Fruit fly (Drosophila melanogaster): ENCODE data around the gene Ets21C.

The Ets21C gene

DNA sequence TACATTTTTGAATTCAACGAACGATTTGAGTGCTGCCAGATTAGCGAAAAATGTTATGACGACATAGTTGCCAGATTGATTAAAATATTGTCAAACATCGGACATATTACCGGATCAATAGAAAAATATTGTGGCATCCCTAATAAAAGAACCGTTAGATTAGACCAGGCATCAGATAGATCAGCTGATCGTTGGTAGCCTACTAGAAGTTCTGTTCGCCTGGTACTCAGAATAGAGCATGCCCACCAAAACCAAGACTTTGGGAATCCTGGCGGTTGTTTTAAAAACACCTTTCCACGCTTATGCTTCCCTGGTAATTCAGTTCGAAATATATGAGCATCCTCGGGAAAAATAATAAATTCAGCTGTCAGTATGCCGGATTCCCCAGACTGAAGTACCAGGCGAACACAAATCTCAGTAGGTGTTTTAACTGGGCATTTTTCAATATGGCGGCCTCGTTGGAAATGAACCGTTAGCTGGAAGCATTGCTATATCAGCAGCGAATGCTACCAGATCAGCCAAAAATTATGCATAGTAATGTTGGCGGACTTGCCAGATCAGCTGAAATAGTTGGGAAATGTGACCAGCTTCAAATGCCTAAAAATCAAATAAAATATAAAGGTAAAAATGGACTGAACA lies 12.0 kb downstream of the Ets21C start (continued):
- TF ChIP-seq Xbp1 (GFP tag; optimal IDR thresholded peaks at IDR 0.05) (peak; percentile 25), CG30431 (GFP tag; optimal IDR thresholded peaks at IDR 0.05) (no peak), CG3847 (GFP tag; IDR thresholded peaks at IDR 0.05) (peak; percentile 89), CG17568 (GFP tag; optimal IDR thresholded peaks at IDR 0.05) (no peak), CG15479 (GFP tag; optimal IDR thresholded peaks at IDR 0.05) (no peak), CG12219 (GFP tag; optimal IDR thresholded peaks at IDR 0.05) (peak; percentile 30), CG9437 (GFP tag; optimal IDR thresholded peaks at IDR 0.05) (no peak), dati (GFP tag; IDR thresholded peaks at IDR 0.05) (no peak), Hsf (GFP tag; optimal IDR thresholded peaks at IDR 0.05) (no peak), Ets97D (GFP tag; optimal IDR thresholded peaks at IDR 0.05) (peak; percentile 82), CG1832 (GFP tag; optimal IDR thresholded peaks at IDR 0.05) (no peak), CG15514 (GFP tag; optimal IDR thresholded peaks at IDR 0.05) (peak; percentile 29), pum (GFP tag; optimal IDR thresholded peaks at IDR 0.05) (no peak), Six4 (GFP tag; optimal IDR thresholded peaks at IDR 0.05) (no peak), dm (GFP tag; optimal IDR thresholded peaks at IDR 0.05) (peak; percentile 63), Asciz (GFP tag; optimal IDR thresholded peaks at IDR 0.05) (no peak), dan (GFP tag; IDR thresholded peaks at IDR 0.05) (no peak), gsb (GFP tag; IDR thresholded peaks at IDR 0.05) (no peak)

DNA sequence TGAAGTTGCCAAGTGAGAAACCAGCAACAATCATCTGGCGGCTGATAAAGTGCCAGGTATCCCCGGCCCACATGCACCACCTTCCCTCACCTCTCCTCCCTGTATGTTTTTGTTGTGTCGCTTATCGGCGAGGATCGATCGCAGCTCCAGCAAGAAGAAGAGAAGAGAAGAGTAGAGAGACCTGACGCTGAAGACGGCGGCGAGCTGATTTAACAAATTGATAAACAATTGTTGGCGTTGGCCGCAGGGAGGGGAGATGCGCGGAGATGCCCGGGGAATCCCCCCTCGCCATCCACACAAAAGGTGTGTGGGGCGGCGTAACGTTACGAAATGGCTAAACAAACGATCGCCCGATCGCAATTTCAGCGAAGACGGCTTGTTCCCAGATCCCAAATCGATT lies 19.0 kb downstream of the Ets21C start:
- TF ChIP-seq grn (GFP tag; optimal IDR thresholded peaks at IDR 0.05) (peak; percentile 81), crol (GFP tag; IDR thresholded peaks at IDR 0.05) (peak; percentile 79), Dad (GFP tag; optimal IDR thresholded peaks at IDR 0.05) (no peak), ken (GFP tag; IDR thresholded peaks at IDR 0.05) (no peak), CG16815 (GFP tag; optimal IDR thresholded peaks at IDR 0.05) (no peak), CG7928 (GFP tag; optimal IDR thresholded peaks at IDR 0.05) (no peak), CG5180 (GFP tag; optimal IDR thresholded peaks at IDR 0.05) (no peak), dmrt11E (tag; optimal IDR thresholded peaks at IDR 0.05) (no peak), nerfin-2 (GFP tag; IDR thresholded peaks at IDR 0.05; ENCODE audit: partially characterized antibody) (no peak)

DNA sequence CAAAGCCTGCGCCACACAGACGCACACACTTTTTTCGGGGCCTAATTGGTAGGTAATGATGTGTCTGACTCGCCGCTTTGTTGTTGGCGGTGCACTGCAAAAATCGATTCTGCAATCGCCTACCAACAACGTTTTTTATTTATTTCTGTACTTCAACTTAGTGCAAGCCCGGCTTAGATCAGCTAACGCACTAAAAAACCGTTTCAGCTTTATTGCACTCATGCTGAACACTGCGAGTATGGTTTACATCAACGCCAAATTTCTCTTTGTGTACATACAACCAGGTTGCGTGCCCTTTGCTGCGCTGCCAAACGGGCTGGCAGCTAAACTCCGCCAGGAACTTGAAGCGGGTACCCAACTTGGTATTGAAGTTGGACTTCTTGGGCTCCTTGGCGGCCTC lies 22.5 kb downstream of the Ets21C start:
- TF ChIP-seq lilli (GFP tag; optimal IDR thresholded peaks at IDR 0.05) = peak; percentile 39
- TF ChIP-seq wor (GFP tag; IDR thresholded peaks at IDR 0.05) = no peak
- no peak for TF ChIP-seq en (GFP tag; optimal IDR thresholded peaks at IDR 0.05)
- TF ChIP-seq grau (tag; optimal IDR thresholded peaks at IDR 0.05) = peak; percentile 6
- no peak for TF ChIP-seq danr (GFP tag; IDR thresholded peaks at IDR 0.05)
- TF ChIP-seq CG9876 (GFP tag; optimal IDR thresholded peaks at IDR 0.05) = peak; percentile 18
- peak; percentile 11 for TF ChIP-seq CG30403 (GFP tag; optimal IDR thresholded peaks at IDR 0.05)
- TF ChIP-seq CG14710 (tag; optimal IDR thresholded peaks at IDR 0.05) = no peak
- TF ChIP-seq CG7839 (tag; optimal IDR thresholded peaks at IDR 0.05) = no peak
- TF ChIP-seq CG12769 (tag; optimal IDR thresholded peaks at IDR 0.05) = no peak
- no peak for TF ChIP-seq E2f2 (GFP tag; IDR thresholded peaks at IDR 0.05)
- peak; percentile 28; the same call in 1 of the 3 replicates for TF ChIP-seq CG34422 (GFP tag; IDR thresholded peaks at IDR 0.05)
- TF ChIP-seq ci (GFP tag; IDR thresholded peaks at IDR 0.05) = 0 out of 3 replicates have a peak, but pooled peaks have one; percentile 47
- peak; percentile 14 for TF ChIP-seq CG10979 (tag; optimal IDR thresholded peaks at IDR 0.05)
- TF ChIP-seq Chrac-16 (GFP tag; optimal IDR thresholded peaks at IDR 0.05) = peak; percentile 19
- TF ChIP-seq tin (GFP tag; optimal IDR thresholded peaks at IDR 0.05) = peak; percentile 33
- TF ChIP-seq CG11093 (GFP tag; IDR thresholded peaks at IDR 0.05) = 0 out of 3 replicates have a peak, but pooled peaks have one; percentile 24
- TF ChIP-seq nmo (GFP tag; optimal IDR thresholded peaks at IDR 0.05) = no peak
- peak; percentile 35 for TF ChIP-seq dmrt99B (tag; optimal IDR thresholded peaks at IDR 0.05)
- no peak for TF ChIP-seq CG17359 (tag; optimal IDR thresholded peaks at IDR 0.05)
- no peak for TF ChIP-seq CG12071 (GFP tag; optimal IDR thresholded peaks at IDR 0.05)
- peak; percentile 48; the same call in 2 of the 3 replicates for TF ChIP-seq row (GFP tag; IDR thresholded peaks at IDR 0.05)
- TF ChIP-seq Mes4 (GFP tag; optimal IDR thresholded peaks at IDR 0.05) = peak; percentile 46

Measured in whole organism, embryonic.